Worm (Caenorhabditis elegans) whole organism, midembryonic: ENCODE data around the gene F37B12.3.

ENCODE experiments used
- T22C8.4 ChIP-seq: fragments of 200-800 bp; sonication (Bioruptor generic); IDR thresholded peaks from 2 replicates; pipeline ENCODE4 v1.3.6; 2022; ENCODE audit warnings: missing genetic modification characterization, missing compliant biosample characterization
- cog-1 ChIP-seq: sonication (generic microtip); optimal IDR thresholded peaks from 2 replicates; lab custom pipeline; 2016; ENCODE audit warnings: missing genetic modification characterization, missing compliant biosample characterization
- flt-1 ChIP-seq: fragments of 200-800 bp; sonication (Bioruptor generic); IDR thresholded peaks from 2 replicates; pipeline ENCODE4 v1.3.6; 2022; ENCODE audit warnings: missing genetic modification characterization, missing compliant biosample characterization
- klf-2 ChIP-seq: fragments of 200-800 bp; sonication (Bioruptor generic); conservative IDR thresholded peaks from 2 replicates; pipeline ENCODE4 v1.3.6; 2022; ENCODE audit warnings: missing genetic modification reagents, missing genetic modification characterization, missing compliant biosample characterization
- med-1 ChIP-seq: sonication (generic microtip); optimal IDR thresholded peaks from 2 replicates; lab custom pipeline; 2017; ENCODE audit warnings: missing genetic modification characterization, mild to moderate bottlenecking, missing compliant biosample characterization, antibody characterized with exemption, missing genetic modification reagents; ENCODE audit not compliant: insufficient read depth
- ref-1 ChIP-seq: fragments of 200-800 bp; sonication (Bioruptor generic); conservative IDR thresholded peaks from 2 replicates; pipeline ENCODE4 v1.3.6; 2022; ENCODE audit warnings: missing genetic modification reagents, missing genetic modification characterization, missing compliant biosample characterization
- tab-1 ChIP-seq: fragments of 200-800 bp; sonication (Bioruptor generic); IDR thresholded peaks from 2 replicates; pipeline ENCODE4 v1.3.6; 2022; ENCODE audit warnings: missing genetic modification characterization, missing compliant biosample characterization
- ztf-23 ChIP-seq: fragments of 200-800 bp; sonication (Bioruptor generic); IDR thresholded peaks from 2 replicates; pipeline ENCODE4 v1.3.6; 2022; ENCODE audit warnings: missing genetic modification reagents, missing genetic modification characterization, missing compliant biosample characterization
- ztf-29 ChIP-seq: fragments of 200-800 bp; sonication (Bioruptor generic); IDR thresholded peaks from 2 replicates; pipeline ENCODE4 v1.3.6; 2022; ENCODE audit warnings: missing genetic modification reagents, missing genetic modification characterization, missing compliant biosample characterization

ce11 chrII:9086308-9086707 lies 45.1 kb upstream of the F37B12.3 start, which contains the start of gene hlh-3:
- TF ChIP-seq ref-1 (GFP tag; lab: Robert Waterston, UW) (no peak), med-1 (GFP tag; lab: Kevin White, UChicago) (no peak), flt-1 (GFP tag; lab: Robert Waterston, UW) (no peak), klf-2 (GFP tag; lab: Robert Waterston, UW) (no peak), cog-1 (tag; lab: Kevin White, UChicago) (no peak), ztf-23 (no peak), T22C8.4 (no peak), tab-1 (GFP tag; lab: Robert Waterston, UW) (no peak), ztf-29 (GFP tag; lab: Robert Waterston, UW) (no peak)
